Fruit fly (Drosophila melanogaster) whole organism, embryonic: Measurements from ENCODE around the gene CG31551.

ENCODE experiments used
- Adf1 ChIP-seq: fragments of 200-800 bp; sonication (Bioruptor generic); IDR thresholded peaks from 2 replicates; pipeline ENCODE4 v1.3.6; 2022; ENCODE audit warnings: missing biosample characterization, missing genetic modification characterization
- Aef1 ChIP-seq: fragments of 200-800 bp; sonication (Bioruptor generic); IDR thresholded peaks from 3 replicates; pipeline ENCODE4 v1.3.6; 2022; ENCODE audit warnings: missing biosample characterization, missing genetic modification characterization
- CG10274 ChIP-seq: fragments of 200-800 bp; sonication (Bioruptor generic); optimal IDR thresholded peaks from 3 replicates; lab custom pipeline; 2017; ENCODE audit warnings: missing biosample characterization, mild to moderate bottlenecking, missing genetic modification characterization
- CG15479 ChIP-seq: fragments of 200-800 bp; sonication (Bioruptor generic); optimal IDR thresholded peaks from 3 replicates; lab custom pipeline; 2019; ENCODE audit warnings: missing biosample characterization, mild to moderate bottlenecking, missing genetic modification characterization, moderate library complexity
- CG1603 ChIP-seq: fragments of 200-800 bp; sonication (Bioruptor generic); optimal IDR thresholded peaks from 2 replicates; lab custom pipeline; 2019; ENCODE audit warnings: missing biosample characterization, mild to moderate bottlenecking, missing genetic modification characterization, moderate library complexity
- CG1647 ChIP-seq: fragments of 200-800 bp; sonication (Bioruptor generic); optimal IDR thresholded peaks from 3 replicates; lab custom pipeline; 2016; ENCODE audit warnings: missing biosample characterization, missing genetic modification characterization
- CG17361 ChIP-seq: fragments of 200-800 bp; sonication (Bioruptor generic); IDR thresholded peaks from 3 replicates; pipeline ENCODE4 v1.3.6; 2022; ENCODE audit warnings: missing biosample characterization, missing genetic modification characterization
- CG2116 ChIP-seq: fragments of 200-800 bp; sonication (Bioruptor generic); optimal IDR thresholded peaks from 3 replicates; lab custom pipeline; 2018; ENCODE audit warnings: missing biosample characterization, mild to moderate bottlenecking, missing genetic modification characterization
- CG32532 ChIP-seq: fragments of 200-800 bp; sonication (Bioruptor generic); IDR thresholded peaks from 2 replicates; pipeline ENCODE4 v1.3.6; 2022; ENCODE audit warnings: missing biosample characterization, missing genetic modification characterization
- CG42726 ChIP-seq: fragments of 200-800 bp; sonication (Bioruptor generic); IDR thresholded peaks from 2 replicates; pipeline ENCODE4 v1.3.6; 2022; ENCODE audit warnings: missing biosample characterization, missing genetic modification characterization; ENCODE audit not compliant: partially characterized antibody
- CG6689 ChIP-seq: fragments of 200-800 bp; sonication (Bioruptor generic); IDR thresholded peaks from 2 replicates; pipeline ENCODE4 v1.3.6; 2022; ENCODE audit warnings: missing biosample characterization, missing genetic modification characterization
- CG8290 ChIP-seq, 3 experiments: fragments of 200-800 bp; sonication (Bioruptor generic); optimal IDR thresholded peaks; 2 replicates each; lab custom pipeline; 2016 to 2019; ENCODE audit warnings: missing biosample characterization in 3 of 3, missing genetic modification characterization in 3 of 3, mild to moderate bottlenecking in 2 of 3, moderate library complexity in 1 of 3
- CG9727 ChIP-seq: fragments of 200-800 bp; sonication (Bioruptor generic); optimal IDR thresholded peaks from 3 replicates; lab custom pipeline; 2017; ENCODE audit warnings: missing biosample characterization, mild to moderate bottlenecking, missing genetic modification characterization
- CG9817 ChIP-seq: fragments of 200-800 bp; sonication (Bioruptor generic); optimal IDR thresholded peaks from 2 replicates; lab custom pipeline; 2018; ENCODE audit warnings: missing biosample characterization, mild to moderate bottlenecking, missing genetic modification characterization, moderate library complexity
- D ChIP-seq, 2 experiments: fragments of 200-800 bp in 1 of 2; fragments of >200 bp in 1 of 2; sonication (Bioruptor generic) in 1 of 2; optimal IDR thresholded peaks; 2 replicates in 1 of 2; 3 replicates in 1 of 2; lab custom pipeline; 2017; ENCODE audit warnings: mild to moderate bottlenecking in 1 of 2, missing biosample characterization in 1 of 2, missing genetic modification characterization in 1 of 2, missing genetic modification reagents in 1 of 2
- Deaf1 ChIP-seq: fragments of 200-800 bp; optimal IDR thresholded peaks from 3 replicates; lab custom pipeline; 2019; ENCODE audit warnings: missing biosample characterization, mild to moderate bottlenecking, missing genetic modification characterization, moderate library complexity
- ERR ChIP-seq: fragments of 200-800 bp; sonication (Bioruptor generic); optimal IDR thresholded peaks from 2 replicates; lab custom pipeline; 2016; ENCODE audit warnings: missing biosample characterization, missing genetic modification characterization
- Eip74EF ChIP-seq, 2 experiments: fragments of 200-800 bp in 1 of 2; fragments of >200 bp in 1 of 2; sonication (Bioruptor generic) in 1 of 2; optimal IDR thresholded peaks; 2 replicates each; lab custom pipeline; 2017 to 2019; ENCODE audit warnings: missing biosample characterization in 2 of 2, missing genetic modification characterization in 2 of 2, mild to moderate bottlenecking in 1 of 2, moderate library complexity in 1 of 2
- Ets65A ChIP-seq: fragments of 200-800 bp; sonication (Bioruptor generic); peaks from one replicate; lab custom pipeline; 2016; ENCODE audit warnings: missing biosample characterization, missing genetic modification characterization
- Fer1 ChIP-seq: fragments of 200-800 bp; sonication (Bioruptor generic); optimal IDR thresholded peaks from 2 replicates; lab custom pipeline; 2017; ENCODE audit warnings: missing biosample characterization, mild to moderate bottlenecking, missing genetic modification characterization
- Med ChIP-seq: fragments of 200-800 bp; sonication (Bioruptor generic); peaks from one replicate; lab custom pipeline; 2016; ENCODE audit warnings: missing biosample characterization, missing genetic modification characterization, mild to moderate bottlenecking, inconsistent platforms, moderate library complexity
- NFAT ChIP-seq: fragments of 200-800 bp; sonication (Bioruptor generic); IDR thresholded peaks from 2 replicates; pipeline ENCODE4 v1.3.6; 2022; ENCODE audit warnings: missing biosample characterization, missing genetic modification characterization
- Oli ChIP-seq: fragments of 200-800 bp; sonication (Bioruptor generic); optimal IDR thresholded peaks from 2 replicates; lab custom pipeline; 2018; ENCODE audit warnings: missing biosample characterization, mild to moderate bottlenecking, missing genetic modification characterization, moderate library complexity
- Ssrp ChIP-seq: fragments of 200-800 bp; sonication (Bioruptor generic); optimal IDR thresholded peaks from 2 replicates; lab custom pipeline; 2018; ENCODE audit warnings: missing biosample characterization, mild to moderate bottlenecking, missing genetic modification characterization, moderate library complexity
- Tbp ChIP-seq: fragments of >200 bp; optimal IDR thresholded peaks from 2 replicates; lab custom pipeline; 2018; ENCODE audit warnings: missing biosample characterization, missing genetic modification characterization
- YL-1 ChIP-seq: fragments of 200-800 bp; sonication (Bioruptor generic); optimal IDR thresholded peaks from 3 replicates; lab custom pipeline; 2017; ENCODE audit warnings: missing biosample characterization, mild to moderate bottlenecking, missing genetic modification characterization
- ab ChIP-seq: fragments of 200-800 bp; sonication (Bioruptor generic); optimal IDR thresholded peaks from 2 replicates; lab custom pipeline; 2016; ENCODE audit warnings: missing biosample characterization, missing genetic modification characterization
- bbx ChIP-seq: fragments of 200-800 bp; sonication (Bioruptor generic); IDR thresholded peaks from 2 replicates; pipeline ENCODE4 v1.3.6; 2022; ENCODE audit warnings: missing biosample characterization, missing genetic modification characterization; ENCODE audit not compliant: partially characterized antibody
- crp ChIP-seq, 2 experiments: fragments of 200-800 bp; sonication (Bioruptor generic); optimal IDR thresholded peaks; 2 replicates in 1 of 2; 3 replicates in 1 of 2; lab custom pipeline; 2017; ENCODE audit warnings: missing biosample characterization in 2 of 2, missing genetic modification characterization in 2 of 2, mild to moderate bottlenecking in 1 of 2, moderate library complexity in 1 of 2
- dmrt11E ChIP-seq: fragments of 200-800 bp; sonication (Bioruptor generic); optimal IDR thresholded peaks from 3 replicates; lab custom pipeline; 2018; ENCODE audit warnings: missing biosample characterization, mild to moderate bottlenecking, missing genetic modification characterization, moderate library complexity
- dmrt99B ChIP-seq: fragments of 200-800 bp; sonication (Bioruptor generic); optimal IDR thresholded peaks from 2 replicates; lab custom pipeline; 2018; ENCODE audit warnings: missing biosample characterization, mild to moderate bottlenecking, missing genetic modification characterization, moderate library complexity
- exex ChIP-seq: fragments of 200-800 bp; sonication (Bioruptor generic); optimal IDR thresholded peaks from 4 replicates; lab custom pipeline; 2018; ENCODE audit warnings: missing biosample characterization, mild to moderate bottlenecking, missing genetic modification characterization, moderate library complexity
- fu2 ChIP-seq: fragments of 200-800 bp; sonication (Bioruptor generic); optimal IDR thresholded peaks from 2 replicates; lab custom pipeline; 2016; ENCODE audit warnings: missing biosample characterization, missing genetic modification characterization
- gce ChIP-seq: fragments of 200-800 bp; sonication (Bioruptor generic); IDR thresholded peaks from 3 replicates; pipeline ENCODE4 v1.3.6; 2022; ENCODE audit warnings: missing biosample characterization, missing genetic modification characterization
- ham ChIP-seq: fragments of 200-800 bp; sonication (Bioruptor generic); IDR thresholded peaks from 2 replicates; pipeline ENCODE4 v1.3.6; 2022; ENCODE audit warnings: missing biosample characterization, missing genetic modification characterization
- kni ChIP-seq: fragments of 200-800 bp; sonication (Bioruptor generic); optimal IDR thresholded peaks from 3 replicates; lab custom pipeline; 2017; ENCODE audit warnings: mild to moderate bottlenecking, missing biosample characterization, missing genetic modification reagents, missing genetic modification characterization
- knrl ChIP-seq: fragments of 200-800 bp; sonication (Bioruptor generic); IDR thresholded peaks from 3 replicates; pipeline ENCODE4 v1.3.6; 2022; ENCODE audit warnings: missing biosample characterization, missing genetic modification characterization; ENCODE audit not compliant: partially characterized antibody
- lilli ChIP-seq: fragments of 200-800 bp; sonication (Bioruptor generic); optimal IDR thresholded peaks from 3 replicates; lab custom pipeline; 2016; ENCODE audit warnings: missing biosample characterization, missing genetic modification characterization
- nom ChIP-seq: fragments of 200-800 bp; sonication (Bioruptor generic); optimal IDR thresholded peaks from 2 replicates; lab custom pipeline; 2017; ENCODE audit warnings: missing biosample characterization, missing genetic modification characterization, mild to moderate bottlenecking, moderate library complexity, missing genetic modification reagents
- p53 ChIP-seq: fragments of 200-800 bp; sonication (Bioruptor generic); optimal IDR thresholded peaks from 2 replicates; lab custom pipeline; 2016; ENCODE audit warnings: missing biosample characterization, missing genetic modification characterization
- sens ChIP-seq: fragments of 200-800 bp; sonication (Bioruptor generic); peaks from one replicate; lab custom pipeline; 2016; ENCODE audit warnings: missing biosample characterization, missing genetic modification characterization
- seq ChIP-seq: fragments of 200-800 bp; sonication (Bioruptor generic); IDR thresholded peaks from 2 replicates; pipeline ENCODE4 v1.3.6; 2022; ENCODE audit warnings: missing biosample characterization, missing genetic modification characterization
- slbo ChIP-seq: fragments of 200-800 bp; sonication (Bioruptor generic); IDR thresholded peaks from 2 replicates; pipeline ENCODE4 v1.3.6; 2022; ENCODE audit warnings: missing biosample characterization, missing genetic modification characterization
- unc-4 ChIP-seq: fragments of 200-800 bp; sonication (Bioruptor generic); IDR thresholded peaks from 2 replicates; pipeline ENCODE4 v1.3.6; 2022; ENCODE audit warnings: missing biosample characterization, missing genetic modification characterization; ENCODE audit not compliant: partially characterized antibody

The CG31551 gene

DNA sequence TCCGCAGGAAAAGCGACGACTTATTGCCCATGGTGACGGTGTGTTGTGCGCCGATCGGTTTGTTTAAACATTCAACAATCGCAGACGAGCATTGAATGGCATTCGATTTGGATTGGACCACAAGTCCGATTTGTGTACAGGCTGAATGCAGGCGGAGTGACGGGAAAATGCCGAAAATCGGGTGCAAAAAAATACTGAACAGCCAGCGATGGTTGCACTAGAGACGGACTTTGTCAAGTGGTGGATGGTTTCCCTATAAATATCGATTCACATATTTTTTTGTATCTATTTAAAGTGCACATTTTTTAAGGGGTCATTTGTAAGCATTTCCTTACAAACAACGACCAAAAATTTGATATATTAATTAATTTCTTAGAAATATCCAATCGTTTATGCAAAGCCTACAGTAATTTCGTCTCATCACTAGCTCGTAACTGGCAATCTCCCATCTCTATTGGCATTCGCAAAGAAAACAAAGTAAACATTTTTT, 27.1 kb downstream of the CG31551 start, which contains the start of the genes elm and MED27 (continued):
- TF ChIP-seq CG32532 (GFP tag; lab: Robert Waterston, UW): peak; percentile 94
- peak; percentile 95 for TF ChIP-seq unc-4 (GFP tag; lab: Robert Waterston, UW)
- peak; percentile 96 for TF ChIP-seq CG9817 (tag; lab: Kevin White, UChicago)
- peak; percentile 94 for TF ChIP-seq CG9727
- peak; percentile 94 for TF ChIP-seq Ssrp (tag; lab: Kevin White, UChicago)
- TF ChIP-seq ham (GFP tag; lab: Robert Waterston, UW): peak; percentile 80
- peak; percentile 78; the same call in 2 of the 3 replicates for TF ChIP-seq gce

DNA sequence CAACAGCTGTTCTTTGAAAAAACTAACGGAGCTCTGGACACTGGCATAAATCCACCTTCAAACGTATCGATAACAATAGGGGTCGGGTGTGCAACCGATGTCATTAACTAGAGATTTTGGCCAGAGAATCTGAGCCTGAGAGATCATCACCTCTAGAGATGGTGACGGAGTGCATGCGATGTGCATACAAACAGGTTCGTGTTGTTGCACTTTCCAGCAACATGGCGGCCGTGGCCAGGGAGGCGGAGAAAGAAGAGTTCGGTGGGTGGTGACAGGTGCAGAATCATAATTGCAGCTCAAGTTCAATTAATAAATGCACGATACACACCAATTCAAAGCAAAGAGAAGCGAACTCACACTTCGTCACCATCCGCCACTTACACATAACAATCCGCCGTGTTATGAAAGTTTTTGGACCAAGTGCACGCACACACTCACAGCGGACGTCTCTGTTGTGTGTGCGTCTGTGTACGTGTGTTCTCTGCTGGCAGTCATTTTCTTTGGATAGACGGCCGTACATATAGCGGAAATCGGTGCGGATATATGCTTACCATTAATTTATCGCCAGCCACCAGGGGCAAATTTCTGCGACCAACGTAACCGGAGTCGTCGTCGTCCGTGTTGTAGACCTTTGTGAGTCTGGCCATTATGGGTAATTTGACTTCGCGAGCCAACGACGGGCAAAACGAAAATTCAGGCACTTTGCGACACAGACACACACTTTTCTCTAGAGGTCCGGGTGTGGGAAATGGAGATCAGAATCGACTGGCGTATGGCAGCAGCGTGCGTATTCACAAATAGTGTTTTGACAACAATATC, 31.5 kb downstream of the CG31551 start:
- TF ChIP-seq bbx (GFP tag; lab: Robert Waterston, UW) (peak; percentile 40), NFAT (no peak), sens (GFP tag; lab: Kevin White, UChicago) (peak; percentile 60), Med (GFP tag; lab: Kevin White, UChicago) (peak; percentile 69), ab (peak; percentile 4), Fer1 (peak; percentile 6), CG8290 (GFP tag; optimal IDR thresholded peaks at IDR 0.05; lab: Kevin White, UChicago) (no peak), CG8290 (tag; optimal IDR thresholded peaks at IDR 0.05; lab: Kevin White, UChicago) (peak in 1 of 2 experiments; percentile 30), slbo (GFP tag; lab: Robert Waterston, UW) (peak; percentile 35; the same call in 1 of the 2 replicates), nom (peak; percentile 4), Oli (tag; lab: Kevin White, UChicago) (no peak), ERR (GFP tag; lab: Kevin White, UChicago) (peak; percentile 1), CG10274 (peak; percentile 90), seq (GFP tag; lab: Robert Waterston, UW) (no peak), YL-1 (GFP tag; lab: Kevin White, UChicago) (peak; percentile 76), CG15479 (peak; percentile 56), D (optimal IDR thresholded peaks at IDR 0.05; lab: Kevin White, UChicago) (peak; percentile 24), D (GFP tag; optimal IDR thresholded peaks at IDR 0.05; lab: Kevin White, UChicago) (no peak), dmrt99B (tag; lab: Kevin White, UChicago) (no peak), CG2116 (GFP tag; lab: Kevin White, UChicago) (peak; percentile 36), Eip74EF (GFP tag; optimal IDR thresholded peaks at IDR 0.05; lab: Kevin White, UChicago) (peak in 1 of 2 experiments; percentile 15), dmrt11E (tag; lab: Kevin White, UChicago) (no peak), fu2 (no peak), CG6689 (GFP tag; lab: Robert Waterston, UW) (0 out of 2 replicates have a peak, but pooled peaks have one; percentile 5), kni (GFP tag; lab: Kevin White, UChicago) (peak; percentile 4), exex (no peak), CG1647 (GFP tag; lab: Kevin White, UChicago) (no peak), Tbp (GFP tag; lab: Kevin White, UChicago) (no peak), Deaf1 (tag; lab: Kevin White, UChicago) (no peak), p53 (GFP tag; lab: Kevin White, UChicago) (no peak), crp (GFP tag; optimal IDR thresholded peaks at IDR 0.05; lab: Kevin White, UChicago) (peak in 1 of 2 experiments; percentile 20), CG17361 (0 out of 3 replicates have a peak, but pooled peaks have one; percentile 16), knrl (GFP tag; lab: Robert Waterston, UW) (peak; percentile 36; the same call in 2 of the 3 replicates), CG42726 (no peak), lilli (peak; percentile 0), Ets65A (peak; percentile 81), CG1603 (tag; lab: Kevin White, UChicago) (peak; percentile 24), Adf1 (GFP tag; lab: Robert Waterston, UW) (peak; percentile 40; the same call in 1 of the 2 replicates), Aef1 (GFP tag; lab: Robert Waterston, UW) (0 out of 3 replicates have a peak, but pooled peaks have one; percentile 11), CG32532 (GFP tag; lab: Robert Waterston, UW) (peak; percentile 53)
